Fruit fly (Drosophila melanogaster) whole organism, embryonic: ENCODE measurements around the gene CG34049.

Experiments
- Antp ChIP-seq: fragments of 200-800 bp; sonication (Bioruptor generic); optimal IDR thresholded peaks from 3 replicates; lab custom pipeline; 2016; ENCODE audit warnings: missing biosample characterization, missing genetic modification characterization
- Bdp1 ChIP-seq: fragments of 200-800 bp; sonication (Bioruptor generic); optimal IDR thresholded peaks from 3 replicates; lab custom pipeline; 2016; ENCODE audit warnings: missing biosample characterization, missing genetic modification characterization
- CG10147 ChIP-seq: fragments of 200-800 bp; sonication (Bioruptor generic); optimal IDR thresholded peaks from 2 replicates; lab custom pipeline; 2019; ENCODE audit warnings: missing biosample characterization, mild to moderate bottlenecking, missing genetic modification characterization, moderate library complexity
- CG10979 ChIP-seq: fragments of 200-800 bp; sonication (Bioruptor generic); optimal IDR thresholded peaks from 2 replicates; lab custom pipeline; 2018; ENCODE audit warnings: missing biosample characterization, mild to moderate bottlenecking, missing genetic modification characterization, moderate library complexity
- CG14050 ChIP-seq: fragments of 200-800 bp; sonication (Bioruptor generic); IDR thresholded peaks from 3 replicates; pipeline ENCODE4 v1.3.6; 2022; ENCODE audit warnings: missing biosample characterization, missing genetic modification characterization
- CG14441 ChIP-seq: fragments of 200-800 bp; sonication (Bioruptor generic); IDR thresholded peaks from 2 replicates; pipeline ENCODE4 v1.3.6; 2022; ENCODE audit warnings: missing biosample characterization, missing genetic modification characterization
- CG15601 ChIP-seq: fragments of 200-800 bp; sonication (Bioruptor generic); optimal IDR thresholded peaks from 3 replicates; lab custom pipeline; 2019; ENCODE audit warnings: missing biosample characterization, mild to moderate bottlenecking, missing genetic modification characterization, moderate library complexity
- CG16779 ChIP-seq: fragments of 200-800 bp; sonication (Bioruptor generic); IDR thresholded peaks from 2 replicates; pipeline ENCODE4 v1.3.6; 2022; ENCODE audit warnings: missing biosample characterization, missing genetic modification characterization
- CG17186 ChIP-seq: fragments of 200-800 bp; sonication (Bioruptor generic); optimal IDR thresholded peaks from 3 replicates; lab custom pipeline; 2017; ENCODE audit warnings: missing biosample characterization, missing genetic modification reagents, missing genetic modification characterization
- CG17385 ChIP-seq: fragments of 200-800 bp; sonication (Bioruptor generic); optimal IDR thresholded peaks from 3 replicates; lab custom pipeline; 2018; ENCODE audit warnings: missing biosample characterization, mild to moderate bottlenecking, missing genetic modification characterization
- CG4360 ChIP-seq: fragments of 200-800 bp; sonication (Bioruptor generic); IDR thresholded peaks from 2 replicates; pipeline ENCODE4 v1.3.6; 2022; ENCODE audit warnings: missing biosample characterization, missing genetic modification characterization
- CG6654 ChIP-seq: fragments of 200-800 bp; sonication (Bioruptor generic); optimal IDR thresholded peaks from 2 replicates; lab custom pipeline; 2017; ENCODE audit warnings: missing biosample characterization, mild to moderate bottlenecking, missing genetic modification characterization
- CG6791 ChIP-seq: fragments of 200-800 bp; sonication (Bioruptor generic); IDR thresholded peaks from 3 replicates; pipeline ENCODE4 v1.3.6; 2022; ENCODE audit warnings: missing biosample characterization, missing genetic modification characterization; ENCODE audit not compliant: partially characterized antibody
- CG7963 ChIP-seq: fragments of 200-800 bp; sonication (Bioruptor generic); IDR thresholded peaks from 3 replicates; pipeline ENCODE4 v1.3.6; 2022; ENCODE audit warnings: missing biosample characterization, missing genetic modification characterization; ENCODE audit not compliant: partially characterized antibody
- CG8290 ChIP-seq, 3 experiments: fragments of 200-800 bp; sonication (Bioruptor generic); optimal IDR thresholded peaks; 2 replicates each; lab custom pipeline; 2016 to 2019; ENCODE audit warnings: missing biosample characterization in 3 of 3, missing genetic modification characterization in 3 of 3, mild to moderate bottlenecking in 2 of 3, moderate library complexity in 1 of 3
- Dip2 ChIP-seq: fragments of 200-800 bp; sonication (Bioruptor generic); IDR thresholded peaks from 2 replicates; pipeline ENCODE4 v1.3.6; 2022; ENCODE audit warnings: missing biosample characterization, missing genetic modification characterization
- Dll ChIP-seq: fragments of 200-800 bp; sonication (Bioruptor generic); IDR thresholded peaks from 4 replicates; pipeline ENCODE4 v1.3.6; 2022; ENCODE audit warnings: missing biosample characterization, missing genetic modification characterization; ENCODE audit not compliant: partially characterized antibody
- ERR ChIP-seq: fragments of 200-800 bp; sonication (Bioruptor generic); optimal IDR thresholded peaks from 2 replicates; lab custom pipeline; 2016; ENCODE audit warnings: missing biosample characterization, missing genetic modification characterization
- HLH3B ChIP-seq: fragments of 200-800 bp; sonication (Bioruptor generic); IDR thresholded peaks from 2 replicates; pipeline ENCODE4 v1.3.6; 2022; ENCODE audit warnings: missing biosample characterization, missing genetic modification characterization
- HLH54F ChIP-seq: fragments of 200-800 bp; sonication (Bioruptor generic); optimal IDR thresholded peaks from 3 replicates; lab custom pipeline; 2016; ENCODE audit warnings: missing biosample characterization, missing genetic modification characterization
- Hr39 ChIP-seq: fragments of >200 bp; optimal IDR thresholded peaks from 2 replicates; lab custom pipeline; 2017
- Mrtf ChIP-seq: fragments of 200-800 bp; sonication (Bioruptor generic); IDR thresholded peaks from 3 replicates; pipeline ENCODE4 v1.3.6; 2022; ENCODE audit warnings: missing biosample characterization, missing genetic modification characterization
- Pdp1 ChIP-seq, 2 experiments: fragments of 200-800 bp; sonication (Bioruptor generic); optimal IDR thresholded peaks; 3 replicates each; lab custom pipeline; 2016; ENCODE audit warnings: missing biosample characterization in 2 of 2, missing genetic modification characterization in 2 of 2, mild to moderate bottlenecking in 1 of 2, moderate library complexity in 1 of 2
- Ravus ChIP-seq: fragments of 200-800 bp; sonication (Bioruptor generic); IDR thresholded peaks from 2 replicates; pipeline ENCODE4 v1.3.6; 2022; ENCODE audit warnings: missing biosample characterization, missing genetic modification characterization
- Sin3A ChIP-seq: fragments of >200 bp; optimal IDR thresholded peaks from 2 replicates; lab custom pipeline; 2018
- Xbp1 ChIP-seq: fragments of 200-800 bp; sonication (Bioruptor generic); optimal IDR thresholded peaks from 3 replicates; lab custom pipeline; 2016; ENCODE audit warnings: missing biosample characterization, mild to moderate bottlenecking, missing genetic modification characterization
- amos ChIP-seq: fragments of 200-800 bp; sonication (Bioruptor generic); IDR thresholded peaks from 2 replicates; pipeline ENCODE4 v1.3.6; 2022; ENCODE audit warnings: missing biosample characterization, missing genetic modification characterization; ENCODE audit not compliant: partially characterized antibody
- bowl ChIP-seq: fragments of 200-800 bp; sonication (Bioruptor generic); IDR thresholded peaks from 2 replicates; pipeline ENCODE4 v1.3.6; 2022; ENCODE audit warnings: missing biosample characterization, missing genetic modification characterization
- cg ChIP-seq: fragments of 200-800 bp; sonication (Bioruptor generic); optimal IDR thresholded peaks from 3 replicates; lab custom pipeline; 2019; ENCODE audit warnings: missing biosample characterization, mild to moderate bottlenecking, missing genetic modification characterization, moderate library complexity
- crc ChIP-seq: fragments of 200-800 bp; sonication (Bioruptor generic); optimal IDR thresholded peaks from 2 replicates; lab custom pipeline; 2016; ENCODE audit warnings: missing biosample characterization, missing genetic modification characterization
- cwo ChIP-seq: fragments of 200-800 bp; sonication (Bioruptor generic); optimal IDR thresholded peaks from 3 replicates; lab custom pipeline; 2017; ENCODE audit warnings: missing biosample characterization, missing genetic modification characterization, mild to moderate bottlenecking, moderate library complexity, missing genetic modification reagents
- dimm ChIP-seq: fragments of 200-800 bp; sonication (Bioruptor generic); IDR thresholded peaks from 2 replicates; pipeline ENCODE4 v1.3.6; 2022; ENCODE audit warnings: missing biosample characterization, missing genetic modification characterization
- fru ChIP-seq: fragments of >200 bp; optimal IDR thresholded peaks from 2 replicates; lab custom pipeline; 2017
- h ChIP-seq: fragments of >200 bp; optimal IDR thresholded peaks from 2 replicates; lab custom pipeline; 2017
- hb ChIP-seq: fragments of 200-800 bp; sonication (Bioruptor generic); IDR thresholded peaks from 3 replicates; pipeline ENCODE4 v1.3.6; 2022; ENCODE audit warnings: missing biosample characterization, missing genetic modification characterization; ENCODE audit not compliant: partially characterized antibody
- hkb ChIP-seq, 2 experiments: fragments of 200-800 bp in 1 of 2; fragments of >200 bp in 1 of 2; sonication (Bioruptor generic) in 1 of 2; IDR thresholded peaks in 1 of 2; optimal IDR thresholded peaks in 1 of 2; 2 replicates each; pipeline versions ENCODE4 v1.3.6 to Lab custom; 2017 to 2022; ENCODE audit warnings: missing biosample characterization in 1 of 2, missing genetic modification characterization in 1 of 2
- jing ChIP-seq: fragments of 200-800 bp; sonication (Bioruptor generic); optimal IDR thresholded peaks from 2 replicates; lab custom pipeline; 2018; ENCODE audit warnings: missing biosample characterization, mild to moderate bottlenecking, missing genetic modification characterization
- lab ChIP-seq: fragments of 200-800 bp; sonication (Bioruptor generic); optimal IDR thresholded peaks from 3 replicates; lab custom pipeline; 2017; ENCODE audit warnings: missing biosample characterization, missing genetic modification characterization, mild to moderate bottlenecking, moderate library complexity, missing genetic modification reagents
- lbe ChIP-seq: fragments of 200-800 bp; sonication (Bioruptor generic); optimal IDR thresholded peaks from 2 replicates; lab custom pipeline; 2016; ENCODE audit warnings: missing biosample characterization, mild to moderate bottlenecking, missing genetic modification characterization
- mirr ChIP-seq: fragments of 200-800 bp; sonication (Bioruptor generic); optimal IDR thresholded peaks from 3 replicates; lab custom pipeline; 2018; ENCODE audit warnings: missing biosample characterization, mild to moderate bottlenecking, missing genetic modification characterization
- peb ChIP-seq: fragments of 200-800 bp; sonication (Bioruptor generic); IDR thresholded peaks from 2 replicates; pipeline ENCODE4 v1.3.6; 2022; ENCODE audit warnings: missing biosample characterization, missing genetic modification characterization
- sc ChIP-seq, 3 experiments: fragments of >200 bp in 2 of 3; fragments of 200-800 bp in 1 of 3; sonication (Bioruptor generic) in 1 of 3; optimal IDR thresholded peaks; 2 replicates in 2 of 3; 3 replicates in 1 of 3; lab custom pipeline; 2017; ENCODE audit warnings: mild to moderate bottlenecking in 1 of 3, missing biosample characterization in 1 of 3, missing genetic modification characterization in 1 of 3, missing genetic modification reagents in 1 of 3
- slp2 ChIP-seq: fragments of 200-800 bp; sonication (Bioruptor generic); optimal IDR thresholded peaks from 2 replicates; lab custom pipeline; 2016; ENCODE audit warnings: missing biosample characterization, missing genetic modification characterization
- sna ChIP-seq: fragments of 200-800 bp; sonication (Bioruptor generic); IDR thresholded peaks from 2 replicates; pipeline ENCODE4 v1.3.6; 2022; ENCODE audit warnings: missing biosample characterization, missing genetic modification characterization; ENCODE audit not compliant: partially characterized antibody
- stwl ChIP-seq: fragments of 200-800 bp; sonication (Bioruptor generic); optimal IDR thresholded peaks from 3 replicates; lab custom pipeline; 2018; ENCODE audit warnings: missing biosample characterization, mild to moderate bottlenecking, missing genetic modification characterization, moderate library complexity
- tgo ChIP-seq: fragments of 200-800 bp; sonication (Bioruptor generic); IDR thresholded peaks from 3 replicates; pipeline ENCODE4 v1.3.6; 2022; ENCODE audit warnings: missing biosample characterization, missing genetic modification characterization
- trh ChIP-seq: fragments of 200-800 bp; sonication (Bioruptor generic); optimal IDR thresholded peaks from 2 replicates; lab custom pipeline; 2016; ENCODE audit warnings: missing biosample characterization, missing genetic modification characterization

Gene CG34049

dm6 chr2L:2307648-2308047 is 42.5 kb upstream of the CG34049 start, which contains the start of gene CG16995:
TSS of gene CG16995 (plus strand) at chr2L:2307948.
- no peak for TF ChIP-seq tgo (GFP tag; lab: Robert Waterston, UW)
- TF ChIP-seq hkb (optimal IDR thresholded peaks at IDR 0.05; lab: Kevin White, UChicago), result no peak
- TF ChIP-seq hkb (GFP tag; IDR thresholded peaks at IDR 0.05; lab: Robert Waterston, UW), result no peak
- no peak for TF ChIP-seq hb (GFP tag; lab: Robert Waterston, UW)
- TF ChIP-seq Bdp1 (GFP tag; lab: Kevin White, UChicago), result no peak
- no peak for TF ChIP-seq HLH3B (GFP tag; lab: Robert Waterston, UW)
- TF ChIP-seq Ravus (GFP tag; lab: Robert Waterston, UW), result no peak
- TF ChIP-seq Mrtf (GFP tag; lab: Robert Waterston, UW), result no peak
- no peak for TF ChIP-seq amos
- no peak for TF ChIP-seq Hr39
- TF ChIP-seq sna (GFP tag; lab: Robert Waterston, UW), result no peak

- no peak for TF ChIP-seq HLH54F
- TF ChIP-seq tgo (GFP tag; lab: Robert Waterston, UW), result no peak
- no peak for TF ChIP-seq CG15601 (tag; lab: Kevin White, UChicago)
- no peak for TF ChIP-seq crc (GFP tag; lab: Kevin White, UChicago)
- no peak for TF ChIP-seq dimm (GFP tag; lab: Robert Waterston, UW)
- no peak for TF ChIP-seq cwo (GFP tag; lab: Kevin White, UChicago)
- TF ChIP-seq lab (GFP tag; lab: Kevin White, UChicago), result no peak
- no peak for TF ChIP-seq Pdp1 (GFP tag; optimal IDR thresholded peaks at IDR 0.05; lab: Kevin White, UChicago)
These were observed 34.7 kb upstream of the CG34049 start, which contains the start of gene CG31949 for dm6 chr2L:2299803-2300202. TSS of gene CG31949 (plus strand) at chr2L:2300103.

dm6 chr2L:2290638-2291037 is 25.5 kb upstream of the CG34049 start, which contains the start of gene robl22E:
TSS of gene robl22E (minus strand) at chr2L:2290738.
- no peak for TF ChIP-seq lbe (GFP tag; lab: Kevin White, UChicago)
- no peak for TF ChIP-seq CG10979 (tag; lab: Kevin White, UChicago)
- no peak for TF ChIP-seq Dip2 (GFP tag; lab: Robert Waterston, UW)
- TF ChIP-seq trh (GFP tag; lab: Kevin White, UChicago), result no peak
- TF ChIP-seq CG8290 (GFP tag; optimal IDR thresholded peaks at IDR 0.05; lab: Kevin White, UChicago), result no peak
- TF ChIP-seq CG8290 (tag; optimal IDR thresholded peaks at IDR 0.05; lab: Kevin White, UChicago), result no peak
- no peak for TF ChIP-seq jing
- no peak for TF ChIP-seq Dll (GFP tag; lab: Robert Waterston, UW)
- TF ChIP-seq CG14441, result no peak
- TF ChIP-seq CG14050, result no peak
- no peak for TF ChIP-seq peb
- no peak for TF ChIP-seq CG16779 (GFP tag; lab: Robert Waterston, UW)
- no peak for TF ChIP-seq cwo (GFP tag; lab: Kevin White, UChicago)
- no peak for TF ChIP-seq mirr (GFP tag; lab: Kevin White, UChicago)
- no peak for TF ChIP-seq amos
- TF ChIP-seq slp2 (GFP tag; lab: Kevin White, UChicago), result no peak
- TF ChIP-seq h (lab: Kevin White, UChicago), result no peak
- TF ChIP-seq CG6791, result no peak
- no peak for TF ChIP-seq sc (optimal IDR thresholded peaks at IDR 0.05; lab: Kevin White, UChicago)
- TF ChIP-seq sc (GFP tag; optimal IDR thresholded peaks at IDR 0.05; lab: Kevin White, UChicago), result no peak
- no peak for TF ChIP-seq Antp (GFP tag; lab: Kevin White, UChicago)
- no peak for TF ChIP-seq CG17186 (GFP tag; lab: Kevin White, UChicago)
- TF ChIP-seq, all 482 proteins: peak for 0

- TF ChIP-seq CG10147 (no peak), bowl (GFP tag; lab: Robert Waterston, UW) (no peak), CG17385 (GFP tag; lab: Kevin White, UChicago) (no peak), Sin3A (lab: Kevin White, UChicago) (no peak), CG6654 (GFP tag; lab: Kevin White, UChicago) (no peak), cg (no peak), fru (lab: Kevin White, UChicago) (no peak), stwl (no peak), CG4360 (no peak), HLH3B (GFP tag; lab: Robert Waterston, UW) (no peak), Xbp1 (no peak), CG7963 (GFP tag; lab: Robert Waterston, UW) (no peak), ERR (no peak)
These were observed 24.2 kb upstream of the CG34049 start, which contains the start of gene CG17237 for dm6 chr2L:2289316-2289715. TSS of gene CG17237 (minus strand) at chr2L:2289416.
